Worm (Caenorhabditis elegans) whole organism, midembryonic: ENCODE measurements around the gene srh-7.

ENCODE experiments used
- T22C8.4 ChIP-seq: fragments of 200-800 bp; sonication (Bioruptor generic); IDR thresholded peaks from 2 replicates; pipeline ENCODE4 v1.3.6; 2022; ENCODE audit warnings: missing genetic modification characterization, missing compliant biosample characterization
- cog-1 ChIP-seq: sonication (generic microtip); optimal IDR thresholded peaks from 2 replicates; lab custom pipeline; 2016; ENCODE audit warnings: missing genetic modification characterization, missing compliant biosample characterization
- flt-1 ChIP-seq: fragments of 200-800 bp; sonication (Bioruptor generic); IDR thresholded peaks from 2 replicates; pipeline ENCODE4 v1.3.6; 2022; ENCODE audit warnings: missing genetic modification characterization, missing compliant biosample characterization
- klf-2 ChIP-seq: fragments of 200-800 bp; sonication (Bioruptor generic); conservative IDR thresholded peaks from 2 replicates; pipeline ENCODE4 v1.3.6; 2022; ENCODE audit warnings: missing genetic modification reagents, missing genetic modification characterization, missing compliant biosample characterization
- med-1 ChIP-seq: sonication (generic microtip); optimal IDR thresholded peaks from 2 replicates; lab custom pipeline; 2017; ENCODE audit warnings: missing genetic modification characterization, mild to moderate bottlenecking, missing compliant biosample characterization, antibody characterized with exemption, missing genetic modification reagents; ENCODE audit not compliant: insufficient read depth
- ref-1 ChIP-seq: fragments of 200-800 bp; sonication (Bioruptor generic); conservative IDR thresholded peaks from 2 replicates; pipeline ENCODE4 v1.3.6; 2022; ENCODE audit warnings: missing genetic modification reagents, missing genetic modification characterization, missing compliant biosample characterization
- tab-1 ChIP-seq: fragments of 200-800 bp; sonication (Bioruptor generic); IDR thresholded peaks from 2 replicates; pipeline ENCODE4 v1.3.6; 2022; ENCODE audit warnings: missing genetic modification characterization, missing compliant biosample characterization
- ztf-23 ChIP-seq: fragments of 200-800 bp; sonication (Bioruptor generic); IDR thresholded peaks from 2 replicates; pipeline ENCODE4 v1.3.6; 2022; ENCODE audit warnings: missing genetic modification reagents, missing genetic modification characterization, missing compliant biosample characterization
- ztf-29 ChIP-seq: fragments of 200-800 bp; sonication (Bioruptor generic); IDR thresholded peaks from 2 replicates; pipeline ENCODE4 v1.3.6; 2022; ENCODE audit warnings: missing genetic modification reagents, missing genetic modification characterization, missing compliant biosample characterization

DNA sequence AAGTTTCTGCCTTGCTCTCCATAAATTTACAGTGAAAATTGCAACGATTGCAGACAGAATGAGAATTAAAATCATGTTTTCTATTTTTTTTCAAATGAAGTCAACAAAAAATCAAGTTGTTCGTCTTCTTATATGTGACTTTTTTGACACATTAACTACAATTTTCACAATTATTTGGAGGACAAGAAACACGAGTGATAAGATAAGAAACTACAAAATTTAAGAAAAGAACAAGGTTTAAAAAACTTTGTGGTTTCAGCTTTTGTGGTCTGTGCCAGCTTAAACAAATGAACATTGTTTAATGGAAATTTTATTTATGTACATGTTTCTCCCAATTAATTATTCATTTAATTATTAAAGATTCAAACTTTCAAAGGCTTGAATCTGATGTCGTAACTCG lies 37.6 kb upstream of the srh-7 start, which contains the start of gene cyp-34A9:
- TF ChIP-seq flt-1 (no peak), ref-1 (GFP tag; lab: Robert Waterston, UW) (no peak), tab-1 (GFP tag; lab: Robert Waterston, UW) (no peak), med-1 (GFP tag; lab: Kevin White, UChicago) (no peak), ztf-29 (GFP tag; lab: Robert Waterston, UW) (no peak), ztf-23 (GFP tag; lab: Robert Waterston, UW) (no peak), T22C8.4 (GFP tag; lab: Robert Waterston, UW) (no peak), klf-2 (GFP tag; lab: Robert Waterston, UW) (no peak), cog-1 (tag; lab: Kevin White, UChicago) (no peak)
